Worm (Caenorhabditis elegans): ENCODE measurements around the gene nhr-187.

ce11 chrV:3814938-3815337, 47.8 kb downstream of the nhr-187 start, which contains the start of gene H10D18.1:
- TF ChIP-seq F13H6.1 (tag; optimal IDR thresholded peaks at IDR 0.05) (no peak), egl-27 (tag; optimal IDR thresholded peaks at IDR 0.05) (no peak), R02D3.7 (tag; optimal IDR thresholded peaks at IDR 0.05) (no peak), unc-39 (tag; optimal IDR thresholded peaks at IDR 0.05) (no peak)

Data from whole organism, L2 larva.